Worm (Caenorhabditis elegans): ENCODE measurements around the gene F59B10.3.

F59B10.3 gene

DNA sequence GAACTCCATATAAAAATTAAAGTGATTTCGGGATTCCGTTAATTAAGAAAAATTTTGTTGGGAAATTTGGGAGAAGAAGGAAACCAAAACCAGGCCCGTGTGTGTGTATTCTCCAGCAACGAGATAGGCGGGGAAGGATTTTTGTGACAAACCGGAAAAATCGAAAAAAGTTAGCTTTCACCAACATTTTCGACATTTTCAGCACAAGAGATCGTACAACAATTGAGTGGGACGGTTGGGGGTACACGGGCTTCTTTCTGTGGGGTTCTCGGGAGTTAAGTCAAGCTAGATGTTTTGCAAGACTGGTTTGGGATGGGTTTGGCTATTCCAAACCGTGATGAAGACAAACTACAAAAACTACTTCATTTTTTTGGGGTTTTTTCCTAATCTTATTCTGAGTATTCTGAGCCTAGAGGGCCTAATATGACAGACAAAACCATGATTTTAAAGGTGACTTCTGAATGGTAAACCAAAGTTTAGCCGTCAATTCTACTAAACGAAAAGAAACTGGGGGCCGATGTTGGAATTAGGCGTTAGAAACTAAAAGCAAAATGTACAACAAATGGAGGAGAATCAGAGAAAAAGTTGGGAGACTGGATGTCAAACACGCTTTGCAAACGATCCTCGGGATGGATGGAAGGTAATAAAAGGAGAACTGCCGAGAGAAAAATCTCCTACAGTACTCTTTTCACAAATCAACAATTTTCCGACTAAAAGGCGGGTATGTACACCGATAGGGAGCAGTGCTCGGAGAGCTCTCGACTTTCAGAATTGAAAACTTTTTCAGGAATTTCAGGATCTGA is 32.5 kb downstream of the F59B10.3 start:
- no peak for TF ChIP-seq eor-1 (tag; optimal IDR thresholded peaks at IDR 0.05)
- no peak for TF ChIP-seq mml-1 (tag; optimal IDR thresholded peaks at IDR 0.05)
- TF ChIP-seq ceh-28 (tag; optimal IDR thresholded peaks at IDR 0.05), result no peak
- TF ChIP-seq R02D3.7 (tag; optimal IDR thresholded peaks at IDR 0.05), result no peak
- no peak for TF ChIP-seq elt-2 (tag; optimal IDR thresholded peaks at IDR 0.05)
- no peak for TF ChIP-seq elt-3 (tag; optimal IDR thresholded peaks at IDR 0.05)
- peak; percentile 40 for TF ChIP-seq nfya-1 (tag; optimal IDR thresholded peaks at IDR 0.05; ENCODE audit: insufficient read depth)
- no peak for TF ChIP-seq lsy-12 (tag; optimal IDR thresholded peaks at IDR 0.05)
- no peak for TF ChIP-seq zag-1 (tag; optimal IDR thresholded peaks at IDR 0.05)
- peak; percentile 69 for TF ChIP-seq nhr-25 (tag; optimal IDR thresholded peaks at IDR 0.05)
- TF ChIP-seq sea-2 (GFP tag; optimal IDR thresholded peaks at IDR 0.05), result no peak
- no peak for TF ChIP-seq hmg-11 (tag; optimal IDR thresholded peaks at IDR 0.05)
- TF ChIP-seq pqm-1 (tag; optimal IDR thresholded peaks at IDR 0.05), result no peak
- TF ChIP-seq nhr-67 (tag; optimal IDR thresholded peaks at IDR 0.05), result no peak
- TF ChIP-seq nhr-11 (tag; optimal IDR thresholded peaks at IDR 0.05), result peak; percentile 1
- TF ChIP-seq ZK546.5 (tag; optimal IDR thresholded peaks at IDR 0.05), result no peak
- TF ChIP-seq mdl-1 (tag; optimal IDR thresholded peaks at IDR 0.05), result no peak
- TF ChIP-seq lin-15B (tag; optimal IDR thresholded peaks at IDR 0.05), result no peak
- no peak for TF ChIP-seq unc-62 (GFP tag; optimal IDR thresholded peaks at IDR 0.05)
- TF ChIP-seq nhr-28 (tag; optimal IDR thresholded peaks at IDR 0.05), result no peak
- TF ChIP-seq nhr-237 (tag; optimal IDR thresholded peaks at IDR 0.05), result no peak
- TF ChIP-seq elt-1 (tag; optimal IDR thresholded peaks at IDR 0.05), result no peak
- no peak for TF ChIP-seq lin-39 (tag; optimal IDR thresholded peaks at IDR 0.05)
- peak; percentile 62 for TF ChIP-seq ztf-4 (tag; optimal IDR thresholded peaks at IDR 0.05)
- TF ChIP-seq fos-1 (tag; optimal IDR thresholded peaks at IDR 0.05), result no peak
- peak; percentile 50 for TF ChIP-seq nhr-23 (tag; optimal IDR thresholded peaks at IDR 0.05)
- TF ChIP-seq nhr-76 (tag; optimal IDR thresholded peaks at IDR 0.05), result no peak
- no peak for TF ChIP-seq pha-4 (tag; optimal IDR thresholded peaks at IDR 0.05)
- TF ChIP-seq snpc-4 (tag; optimal IDR thresholded peaks at IDR 0.05), result no peak
- TF ChIP-seq nhr-12 (tag; optimal IDR thresholded peaks at IDR 0.05), result no peak
- no peak for TF ChIP-seq aly-2 (tag; optimal IDR thresholded peaks at IDR 0.05)
- no peak for TF ChIP-seq fkh-10 (GFP tag; optimal IDR thresholded peaks at IDR 0.05)
- TF ChIP-seq ama-1 (optimal IDR thresholded peaks at IDR 0.05), result peak; percentile 90
- TF ChIP-seq egl-5 (tag; optimal IDR thresholded peaks at IDR 0.05), result no peak
- no peak for TF ChIP-seq skn-1 (tag; optimal IDR thresholded peaks at IDR 0.05)
- no peak for TF ChIP-seq egl-27 (tag; optimal IDR thresholded peaks at IDR 0.05)
- TF ChIP-seq unc-39 (tag; optimal IDR thresholded peaks at IDR 0.05), result no peak
- no peak for TF ChIP-seq ztf-11 (tag; optimal IDR thresholded peaks at IDR 0.05)
- TF ChIP-seq ceh-82 (tag; optimal IDR thresholded peaks at IDR 0.05), result no peak
- TF ChIP-seq ceh-9 (tag; optimal IDR thresholded peaks at IDR 0.05), result no peak
- TF ChIP-seq tbx-2 (tag; optimal IDR thresholded peaks at IDR 0.05), result no peak
- peak; percentile 12 for TF ChIP-seq jun-1 (tag; optimal IDR thresholded peaks at IDR 0.05)
- TF ChIP-seq nhr-77 (tag; optimal IDR thresholded peaks at IDR 0.05), result no peak
- peak; percentile 70 for TF ChIP-seq nhr-43 (tag; optimal IDR thresholded peaks at IDR 0.05; ENCODE audit: poor library complexity, severe bottlenecking)
- no peak for TF ChIP-seq fkh-2 (tag; optimal IDR thresholded peaks at IDR 0.05)
- no peak for TF ChIP-seq daf-12 (tag; optimal IDR thresholded peaks at IDR 0.05)
- no peak for TF ChIP-seq ceh-16 (tag; optimal IDR thresholded peaks at IDR 0.05)
